Fruit fly (Drosophila melanogaster) whole organism, embryonic: ENCODE results near the gene CG33489.
A peak's percentile ranks its signal among the peaks of the same experiment; 100 is the strongest.

Source experiments
- Bdp1 ChIP-seq: fragments of 200-800 bp; sonication (Bioruptor generic); optimal IDR thresholded peaks from 3 replicates; lab custom pipeline; 2016; ENCODE audit warnings: missing biosample characterization, missing genetic modification characterization
- Blimp-1 ChIP-seq: fragments of 200-800 bp; sonication (Bioruptor generic); optimal IDR thresholded peaks from 3 replicates; lab custom pipeline; 2018; ENCODE audit warnings: missing biosample characterization, missing genetic modification characterization, mild to moderate bottlenecking, moderate library complexity, missing genetic modification reagents
- CG11456 ChIP-seq: fragments of 200-800 bp; sonication (Bioruptor generic); IDR thresholded peaks from 3 replicates; pipeline ENCODE4 v1.3.6; 2022; ENCODE audit warnings: missing biosample characterization, missing genetic modification characterization
- CG14667 ChIP-seq: fragments of 200-800 bp; sonication (Bioruptor generic); IDR thresholded peaks from 2 replicates; pipeline ENCODE4 v1.3.6; 2022; ENCODE audit warnings: missing biosample characterization, missing genetic modification characterization
- CG18262 ChIP-seq: fragments of 200-800 bp; optimal IDR thresholded peaks from 3 replicates; lab custom pipeline; 2019; ENCODE audit warnings: missing biosample characterization, mild to moderate bottlenecking, missing genetic modification characterization, moderate library complexity
- CG32532 ChIP-seq: fragments of 200-800 bp; sonication (Bioruptor generic); IDR thresholded peaks from 2 replicates; pipeline ENCODE4 v1.3.6; 2022; ENCODE audit warnings: missing biosample characterization, missing genetic modification characterization
- CG32767 ChIP-seq: fragments of 200-800 bp; sonication (Bioruptor generic); IDR thresholded peaks from 2 replicates; pipeline ENCODE4 v1.3.6; 2022; ENCODE audit warnings: missing biosample characterization, missing genetic modification characterization
- CG33557 ChIP-seq: fragments of 200-800 bp; sonication (Bioruptor generic); optimal IDR thresholded peaks from 2 replicates; lab custom pipeline; 2019; ENCODE audit warnings: missing biosample characterization, mild to moderate bottlenecking, missing genetic modification characterization, moderate library complexity
- CG3838 ChIP-seq: fragments of 200-800 bp; sonication (Bioruptor generic); optimal IDR thresholded peaks from 3 replicates; lab custom pipeline; 2016; ENCODE audit warnings: missing biosample characterization, missing genetic modification characterization
- CG4820 ChIP-seq: fragments of 200-800 bp; sonication (Bioruptor generic); optimal IDR thresholded peaks from 3 replicates; lab custom pipeline; 2016; ENCODE audit warnings: missing biosample characterization, missing genetic modification characterization
- D ChIP-seq, 2 experiments: fragments of 200-800 bp in 1 of 2; fragments of >200 bp in 1 of 2; sonication (Bioruptor generic) in 1 of 2; optimal IDR thresholded peaks; 2 replicates in 1 of 2; 3 replicates in 1 of 2; lab custom pipeline; 2017; ENCODE audit warnings: mild to moderate bottlenecking in 1 of 2, missing biosample characterization in 1 of 2, missing genetic modification characterization in 1 of 2, missing genetic modification reagents in 1 of 2
- Deaf1 ChIP-seq: fragments of 200-800 bp; optimal IDR thresholded peaks from 3 replicates; lab custom pipeline; 2019; ENCODE audit warnings: missing biosample characterization, mild to moderate bottlenecking, missing genetic modification characterization, moderate library complexity
- Doc2 ChIP-seq: fragments of 200-800 bp; sonication (Bioruptor generic); IDR thresholded peaks from 2 replicates; pipeline ENCODE4 v1.3.6; 2022; ENCODE audit warnings: missing biosample characterization, missing genetic modification characterization
- Dp ChIP-seq: fragments of 200-800 bp; sonication (Bioruptor generic); optimal IDR thresholded peaks from 2 replicates; lab custom pipeline; 2018; ENCODE audit warnings: missing biosample characterization, mild to moderate bottlenecking, missing genetic modification characterization, moderate library complexity
- Drgx ChIP-seq: fragments of 200-800 bp; sonication (Bioruptor generic); IDR thresholded peaks from 2 replicates; pipeline ENCODE4 v1.3.6; 2022; ENCODE audit warnings: missing biosample characterization, missing genetic modification characterization
- E2f1 ChIP-seq: fragments of 200-800 bp; sonication (Bioruptor generic); IDR thresholded peaks from 2 replicates; pipeline ENCODE4 v1.3.6; 2022; ENCODE audit warnings: missing biosample characterization, missing genetic modification characterization
- Eip74EF ChIP-seq, 2 experiments: fragments of 200-800 bp in 1 of 2; fragments of >200 bp in 1 of 2; sonication (Bioruptor generic) in 1 of 2; optimal IDR thresholded peaks; 2 replicates each; lab custom pipeline; 2017 to 2019; ENCODE audit warnings: missing biosample characterization in 2 of 2, missing genetic modification characterization in 2 of 2, mild to moderate bottlenecking in 1 of 2, moderate library complexity in 1 of 2
- Elba2 ChIP-seq: fragments of 200-800 bp; sonication (Bioruptor generic); optimal IDR thresholded peaks from 3 replicates; lab custom pipeline; 2016; ENCODE audit warnings: missing biosample characterization, missing genetic modification characterization
- Hey ChIP-seq: fragments of 200-800 bp; sonication (Bioruptor generic); optimal IDR thresholded peaks from 3 replicates; lab custom pipeline; 2018; ENCODE audit warnings: missing biosample characterization, mild to moderate bottlenecking, missing genetic modification characterization
- Hmr ChIP-seq: fragments of 200-800 bp; sonication (Bioruptor generic); optimal IDR thresholded peaks from 3 replicates; lab custom pipeline; 2017; ENCODE audit warnings: mild to moderate bottlenecking, missing biosample characterization, missing genetic modification reagents, missing genetic modification characterization
- Hr39 ChIP-seq: fragments of >200 bp; optimal IDR thresholded peaks from 2 replicates; lab custom pipeline; 2017
- NK7.1 ChIP-seq: fragments of 200-800 bp; sonication (Bioruptor generic); optimal IDR thresholded peaks from 3 replicates; lab custom pipeline; 2016; ENCODE audit warnings: missing biosample characterization, missing genetic modification characterization
- Nf-YA ChIP-seq: fragments of 200-800 bp; sonication (Bioruptor generic); IDR thresholded peaks from 2 replicates; pipeline ENCODE4 v1.3.6; 2022; ENCODE audit warnings: missing biosample characterization, missing genetic modification characterization
- Opbp ChIP-seq: fragments of 200-800 bp; sonication (Bioruptor generic); IDR thresholded peaks from 3 replicates; pipeline ENCODE4 v1.3.6; 2022; ENCODE audit warnings: missing biosample characterization, missing genetic modification characterization; ENCODE audit not compliant: partially characterized antibody
- Pdp1 ChIP-seq, 2 experiments: fragments of 200-800 bp; sonication (Bioruptor generic); optimal IDR thresholded peaks; 3 replicates each; lab custom pipeline; 2016; ENCODE audit warnings: missing biosample characterization in 2 of 2, missing genetic modification characterization in 2 of 2, mild to moderate bottlenecking in 1 of 2, moderate library complexity in 1 of 2
- Rfx ChIP-seq: fragments of 200-800 bp; sonication (Bioruptor generic); IDR thresholded peaks from 2 replicates; pipeline ENCODE4 v1.3.6; 2022; ENCODE audit warnings: missing biosample characterization, missing genetic modification characterization
- Side ChIP-seq: fragments of 200-800 bp; sonication (Bioruptor generic); optimal IDR thresholded peaks from 2 replicates; lab custom pipeline; 2016; ENCODE audit warnings: missing biosample characterization, missing genetic modification characterization
- Sry-δ ChIP-seq: fragments of 200-800 bp; sonication (Bioruptor generic); optimal IDR thresholded peaks from 2 replicates; lab custom pipeline; 2016; ENCODE audit warnings: missing biosample characterization, missing genetic modification characterization
- Stat92E ChIP-seq, 3 experiments: fragments of >200 bp in 2 of 3; fragments of 200-800 bp in 1 of 3; sonication (Bioruptor generic) in 1 of 3; optimal IDR thresholded peaks; 2 replicates each; lab custom pipeline; 2017 to 2019; ENCODE audit warnings: missing biosample characterization in 3 of 3, missing genetic modification characterization in 3 of 3, mild to moderate bottlenecking in 1 of 3, moderate library complexity in 1 of 3
- YL-1 ChIP-seq: fragments of 200-800 bp; sonication (Bioruptor generic); optimal IDR thresholded peaks from 3 replicates; lab custom pipeline; 2017; ENCODE audit warnings: missing biosample characterization, mild to moderate bottlenecking, missing genetic modification characterization
- amos ChIP-seq: fragments of 200-800 bp; sonication (Bioruptor generic); IDR thresholded peaks from 2 replicates; pipeline ENCODE4 v1.3.6; 2022; ENCODE audit warnings: missing biosample characterization, missing genetic modification characterization; ENCODE audit not compliant: partially characterized antibody
- dysf ChIP-seq: fragments of 200-800 bp; sonication (Bioruptor generic); IDR thresholded peaks from 3 replicates; pipeline ENCODE4 v1.3.6; 2022; ENCODE audit warnings: missing biosample characterization, missing genetic modification characterization
- gce ChIP-seq: fragments of 200-800 bp; sonication (Bioruptor generic); IDR thresholded peaks from 3 replicates; pipeline ENCODE4 v1.3.6; 2022; ENCODE audit warnings: missing biosample characterization, missing genetic modification characterization
- gfzf ChIP-seq: fragments of 200-800 bp; sonication (Bioruptor generic); optimal IDR thresholded peaks from 2 replicates; lab custom pipeline; 2016; ENCODE audit warnings: missing biosample characterization, mild to moderate bottlenecking, missing genetic modification characterization, moderate library complexity
- ham ChIP-seq: fragments of 200-800 bp; sonication (Bioruptor generic); IDR thresholded peaks from 2 replicates; pipeline ENCODE4 v1.3.6; 2022; ENCODE audit warnings: missing biosample characterization, missing genetic modification characterization
- kay ChIP-seq: fragments of 200-800 bp; sonication (Bioruptor generic); optimal IDR thresholded peaks from 2 replicates; lab custom pipeline; 2016; ENCODE audit warnings: missing biosample characterization, missing genetic modification characterization
- knrl ChIP-seq: fragments of 200-800 bp; sonication (Bioruptor generic); IDR thresholded peaks from 3 replicates; pipeline ENCODE4 v1.3.6; 2022; ENCODE audit warnings: missing biosample characterization, missing genetic modification characterization; ENCODE audit not compliant: partially characterized antibody
- lov ChIP-seq, 2 experiments: fragments of 200-800 bp in 1 of 2; fragments of >200 bp in 1 of 2; sonication (Bioruptor generic) in 1 of 2; IDR thresholded peaks in 1 of 2; optimal IDR thresholded peaks in 1 of 2; 2 replicates in 1 of 2; 3 replicates in 1 of 2; pipeline versions ENCODE4 v1.3.6 to Lab custom; 2017 to 2022; ENCODE audit warnings: missing biosample characterization in 1 of 2, missing genetic modification characterization in 1 of 2
- nerfin-1 ChIP-seq: fragments of 200-800 bp; sonication (Bioruptor generic); optimal IDR thresholded peaks from 3 replicates; lab custom pipeline; 2019; ENCODE audit warnings: missing biosample characterization, mild to moderate bottlenecking, missing genetic modification characterization, moderate library complexity
- odd ChIP-seq: fragments of 200-800 bp; sonication (Bioruptor generic); optimal IDR thresholded peaks from 2 replicates; lab custom pipeline; 2017; ENCODE audit warnings: missing biosample characterization, mild to moderate bottlenecking, missing genetic modification characterization
- pan ChIP-seq, 4 experiments: fragments of >200 bp in 3 of 4; fragments of 200-800 bp in 1 of 4; sonication (Bioruptor generic) in 1 of 4; optimal IDR thresholded peaks in 3 of 4; IDR thresholded peaks in 1 of 4; 2 replicates each; pipeline versions ENCODE4 v1.3.6 to Lab custom; 2017 to 2022; ENCODE audit warnings: missing biosample characterization in 2 of 4, missing genetic modification characterization in 2 of 4, mixed read lengths in 1 of 4
- ranshi ChIP-seq: fragments of 200-800 bp; sonication (Bioruptor generic); IDR thresholded peaks from 2 replicates; pipeline ENCODE4 v1.3.6; 2022; ENCODE audit warnings: missing biosample characterization, missing genetic modification characterization
- ttk ChIP-seq: fragments of 200-800 bp; sonication (Bioruptor generic); IDR thresholded peaks from 2 replicates; pipeline ENCODE4 v2.1.2; 2022; ENCODE audit warnings: missing biosample characterization, missing genetic modification characterization
- vfl ChIP-seq: fragments of 200-800 bp; sonication (Bioruptor generic); optimal IDR thresholded peaks from 2 replicates; lab custom pipeline; 2016; ENCODE audit warnings: missing biosample characterization, missing genetic modification characterization
- zen ChIP-seq: fragments of 200-800 bp; sonication (Bioruptor generic); optimal IDR thresholded peaks from 3 replicates; lab custom pipeline; 2018; ENCODE audit warnings: missing biosample characterization, mild to moderate bottlenecking, missing genetic modification characterization, moderate library complexity
- zfh2 ChIP-seq: fragments of 200-800 bp; sonication (Bioruptor generic); optimal IDR thresholded peaks from 2 replicates; lab custom pipeline; 2016; ENCODE audit warnings: missing biosample characterization, missing genetic modification characterization

The CG33489 gene

DNA sequence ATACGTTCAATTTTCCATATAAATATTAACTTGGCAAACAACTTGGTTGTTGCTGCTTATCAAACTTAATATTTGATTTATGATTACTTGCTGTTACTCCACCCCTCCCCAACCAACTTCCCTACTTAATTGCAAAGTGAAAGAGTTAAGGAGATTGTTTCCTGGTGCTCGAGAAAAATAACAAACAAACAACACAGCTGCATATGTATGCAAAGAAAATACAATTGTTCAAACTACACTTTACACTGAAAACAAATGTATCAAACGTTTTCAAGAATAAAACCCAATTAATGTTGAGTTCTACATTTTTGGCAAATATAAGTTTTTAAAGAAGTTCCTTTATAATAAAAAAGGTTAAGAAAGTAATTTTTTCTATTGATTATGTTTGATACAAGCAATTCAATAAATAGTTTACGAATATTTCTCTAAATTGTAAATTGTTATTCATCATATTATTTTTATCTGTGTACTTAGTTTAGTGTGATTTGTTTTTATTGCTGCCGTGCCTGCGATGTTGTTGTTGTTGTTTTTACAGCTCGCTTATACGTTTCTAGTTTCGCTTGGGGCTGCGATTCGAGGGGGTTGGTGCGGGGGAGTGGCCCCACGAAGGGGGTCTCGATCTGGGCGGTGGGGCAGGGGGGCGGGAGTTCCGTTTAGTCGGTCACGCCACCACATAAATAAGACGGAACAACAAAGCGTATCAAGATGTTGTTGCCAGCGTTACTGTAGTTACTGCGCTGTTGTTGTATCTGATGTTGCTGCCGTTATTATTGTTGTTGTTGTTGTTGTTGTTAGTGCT is 21.0 kb downstream of the CG33489 start (continued):
- TF ChIP-seq Rfx (GFP tag; lab: Robert Waterston, UW): peak; percentile 46; the same call in 1 of the 2 replicates
- no peak for TF ChIP-seq ham (GFP tag; lab: Robert Waterston, UW)
- 0 out of 3 replicates have a peak, but pooled peaks have one; percentile 24 for TF ChIP-seq Opbp
- TF ChIP-seq Hey (tag; lab: Kevin White, UChicago): peak; percentile 35
- TF ChIP-seq YL-1: no peak
- no peak for TF ChIP-seq pan (optimal IDR thresholded peaks at IDR 0.05; lab: Kevin White, UChicago)
- TF ChIP-seq pan (GFP tag; optimal IDR thresholded peaks at IDR 0.05 in 1 of 2, IDR thresholded peaks at IDR 0.05 in 1 of 2): peak in 1 of 2 experiments; percentile 58
- peak; percentile 20 for TF ChIP-seq Side (GFP tag; lab: Kevin White, UChicago)
- TF ChIP-seq Blimp-1: peak; percentile 89
- peak; percentile 70 for TF ChIP-seq CG4820 (GFP tag; lab: Kevin White, UChicago)
- TF ChIP-seq Eip74EF (GFP tag; optimal IDR thresholded peaks at IDR 0.05; lab: Kevin White, UChicago): peak in 1 of 2 experiments; percentile 87
- TF ChIP-seq NK7.1 (GFP tag; lab: Kevin White, UChicago): no peak
- peak; percentile 57 for TF ChIP-seq zen (tag; lab: Kevin White, UChicago)
- peak; percentile 18 for TF ChIP-seq Sry-δ
- TF ChIP-seq CG32532 (GFP tag; lab: Robert Waterston, UW): peak; percentile 65
- TF ChIP-seq CG18262 (tag; lab: Kevin White, UChicago): peak; percentile 89
- peak; percentile 72 for TF ChIP-seq odd (GFP tag; lab: Kevin White, UChicago)
- peak; percentile 62; the same call in 1 of the 2 replicates for TF ChIP-seq ranshi (GFP tag; lab: Robert Waterston, UW)
- TF ChIP-seq Hr39 (lab: Kevin White, UChicago): no peak
- TF ChIP-seq kay: peak; percentile 12
- TF ChIP-seq vfl (GFP tag; lab: Kevin White, UChicago): no peak
- TF ChIP-seq CG14667 (GFP tag; lab: Robert Waterston, UW): peak; percentile 55; the same call in 1 of the 2 replicates
- TF ChIP-seq lov (optimal IDR thresholded peaks at IDR 0.05; lab: Kevin White, UChicago): no peak
- TF ChIP-seq lov (GFP tag; IDR thresholded peaks at IDR 0.05; lab: Robert Waterston, UW): peak; percentile 38; the same call in 1 of the 3 replicates
- no peak for TF ChIP-seq gfzf (GFP tag; lab: Kevin White, UChicago)
- no peak; the same call in 1 of the 2 replicates for TF ChIP-seq amos (GFP tag; lab: Robert Waterston, UW)
- TF ChIP-seq Deaf1 (tag; lab: Kevin White, UChicago): peak; percentile 66
- no peak for TF ChIP-seq Bdp1 (GFP tag; lab: Kevin White, UChicago)
- peak; percentile 69 for TF ChIP-seq CG3838 (GFP tag; lab: Kevin White, UChicago)
- TF ChIP-seq D (optimal IDR thresholded peaks at IDR 0.05; lab: Kevin White, UChicago): no peak
- TF ChIP-seq D (GFP tag; optimal IDR thresholded peaks at IDR 0.05; lab: Kevin White, UChicago): peak; percentile 71
- TF ChIP-seq Doc2: no peak
- TF ChIP-seq CG11456 (GFP tag; lab: Robert Waterston, UW): no peak
- no peak for TF ChIP-seq Elba2 (GFP tag; lab: Kevin White, UChicago)
- peak; percentile 77 for TF ChIP-seq nerfin-1 (tag; lab: Kevin White, UChicago)
- TF ChIP-seq CG32767 (GFP tag; lab: Robert Waterston, UW): peak; percentile 25; the same call in 1 of the 2 replicates
- peak in 1 of 2 experiments; percentile 59 for TF ChIP-seq Pdp1 (GFP tag; optimal IDR thresholded peaks at IDR 0.05; lab: Kevin White, UChicago)
- TF ChIP-seq Dp (GFP tag; lab: Kevin White, UChicago): no peak
- TF ChIP-seq knrl: no peak
- TF ChIP-seq Drgx (GFP tag; lab: Robert Waterston, UW): peak; percentile 52; the same call in 1 of the 2 replicates
- TF ChIP-seq Hmr (GFP tag; lab: Kevin White, UChicago): peak; percentile 72
- TF ChIP-seq E2f1 (GFP tag; lab: Robert Waterston, UW): no peak; the same call in 1 of the 2 replicates
- no peak for TF ChIP-seq zfh2
- no peak for TF ChIP-seq Nf-YA
- TF ChIP-seq ttk (GFP tag; lab: Robert Waterston, UW): peak; percentile 46; the same call in 1 of the 2 replicates
- TF ChIP-seq dysf (GFP tag; lab: Robert Waterston, UW): peak; percentile 68
- peak; percentile 69 for TF ChIP-seq CG33557 (GFP tag; lab: Kevin White, UChicago)
- TF ChIP-seq gce (GFP tag; lab: Robert Waterston, UW): peak; percentile 26; the same call in 1 of the 3 replicates
- TF ChIP-seq Stat92E (GFP tag; optimal IDR thresholded peaks at IDR 0.05; lab: Kevin White, UChicago): no peak
